Fruit fly (Drosophila melanogaster) Kc167 (cell line): ENCODE results near the gene Strump.

Source experiments
- Sin3A ChIP-seq: fragments of >200 bp; optimal IDR thresholded peaks from 2 replicates; lab custom pipeline; 2018; ENCODE audit warnings: missing external identifiers
- insv ChIP-seq: fragments of >200 bp; optimal IDR thresholded peaks from 3 replicates; lab custom pipeline; 2018; ENCODE audit warnings: missing external identifiers
- psq ChIP-seq: fragments of >200 bp; optimal IDR thresholded peaks from 2 replicates; lab custom pipeline; 2017; ENCODE audit warnings: missing external identifiers

dm6 chr3L:16143685-16144539, 22.1 kb downstream of the Strump start, which contains the start of gene CG32152:
- TF ChIP-seq Sin3A (lab: Kevin White, UChicago): no peak
- TF ChIP-seq psq (lab: Kevin White, UChicago): no peak
- no peak for TF ChIP-seq insv (lab: Kevin White, UChicago)
